Worm (Caenorhabditis elegans) whole organism, young adult: Measurements from ENCODE around the gene C08E8.6.

Experiments
- F55B11.4 ChIP-seq: sonication (generic microtip); optimal IDR thresholded peaks from 2 replicates; lab custom pipeline; 2016; ENCODE audit warnings: missing compliant biosample characterization, missing genetic modification characterization, borderline replicate concordance; ENCODE audit not compliant: insufficient read depth
- T26A5.8 ChIP-seq: sonication (generic microtip); optimal IDR thresholded peaks from 2 replicates; lab custom pipeline; 2016; ENCODE audit warnings: missing genetic modification characterization, missing compliant biosample characterization
- cebp-1 ChIP-seq, 2 experiments: fragments of 200-800 bp in 1 of 2; sonication (Bioruptor generic) in 1 of 2; sonication (generic microtip) in 1 of 2; IDR thresholded peaks in 1 of 2; optimal IDR thresholded peaks in 1 of 2; 2 replicates each; pipeline versions ENCODE4 v1.3.6 to Lab custom; 2017 to 2022; ENCODE audit warnings: missing compliant biosample characterization in 2 of 2, missing genetic modification characterization in 2 of 2, mild to moderate bottlenecking in 1 of 2, missing genetic modification reagents in 1 of 2, moderate library complexity in 1 of 2
- madf-8 ChIP-seq: fragments of 200-800 bp; sonication (Bioruptor generic); conservative IDR thresholded peaks from 2 replicates; pipeline ENCODE4 v1.3.6; 2022; ENCODE audit warnings: missing genetic modification reagents, missing genetic modification characterization, missing compliant biosample characterization
- zim-3 ChIP-seq: sonication (generic microtip); optimal IDR thresholded peaks from 2 replicates; lab custom pipeline; 2017; ENCODE audit warnings: mild to moderate bottlenecking, missing genetic modification characterization, moderate library complexity, missing compliant biosample characterization

C08E8.6 gene

ce11 chrV:18323231-18323630 lies 45.0 kb downstream of the C08E8.6 start, which contains the start of gene B0462.5:
Gene B0462.5, minus strand, starts transcription at chrV:18323331.
- no peak for TF ChIP-seq zim-3
- TF ChIP-seq cebp-1 (GFP tag; IDR thresholded peaks at IDR 0.05; lab: Robert Waterston, UW): 0 out of 2 replicates have a peak, but pooled peaks have one; percentile 24
- TF ChIP-seq cebp-1 (tag; optimal IDR thresholded peaks at IDR 0.05; lab: Kevin White, UChicago): no peak

DNA sequence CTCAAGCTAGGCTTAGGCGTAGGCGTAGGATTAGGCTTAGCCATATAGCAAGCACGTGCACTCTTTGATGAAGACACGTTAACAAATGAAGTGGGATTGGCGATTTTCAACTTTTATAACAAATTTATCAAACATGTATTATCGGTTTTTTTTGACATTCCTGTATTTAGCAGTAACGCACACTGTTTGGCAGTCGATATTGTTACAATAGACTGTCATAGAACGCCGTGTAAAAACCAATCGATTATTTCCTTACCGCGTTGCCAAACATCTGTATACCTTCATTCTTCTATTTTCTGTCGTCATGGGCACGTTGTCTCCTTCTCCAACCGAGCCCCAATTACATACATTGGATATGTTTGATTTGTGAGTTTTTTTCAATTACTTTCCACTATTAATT lies 49.9 kb downstream of the C08E8.6 start, which contains the start of gene fbxb-119:
fbxb-119 (plus strand) TSS at position 301 of the 400 bp plus-strand sequence.
- TF ChIP-seq T26A5.8 (tag; lab: Kevin White, UChicago) (no peak), F55B11.4 (tag; lab: Kevin White, UChicago) (no peak), madf-8 (no peak)
